Fruit fly (Drosophila melanogaster) whole organism, adult: ENCODE measurements around the gene CG33500.

Experiments used
- CG11617 ChIP-seq: fragments of 200-800 bp; sonication (Bioruptor generic); optimal IDR thresholded peaks from 2 replicates; lab custom pipeline; 2017; ENCODE audit warnings: mild to moderate bottlenecking, missing biosample characterization, missing genetic modification reagents, missing genetic modification characterization
- CG12768 ChIP-seq: fragments of 200-800 bp; sonication (Bioruptor generic); optimal IDR thresholded peaks from 2 replicates; lab custom pipeline; 2017; ENCODE audit warnings: missing biosample characterization, missing genetic modification characterization, mild to moderate bottlenecking, moderate library complexity, missing genetic modification reagents
- CG14711 ChIP-seq: fragments of 200-800 bp; sonication (Bioruptor generic); optimal IDR thresholded peaks from 2 replicates; lab custom pipeline; 2018; ENCODE audit warnings: missing biosample characterization, mild to moderate bottlenecking, missing genetic modification characterization, moderate library complexity
- CG1620 ChIP-seq: fragments of 200-800 bp; sonication (Bioruptor generic); optimal IDR thresholded peaks from 2 replicates; lab custom pipeline; 2016; ENCODE audit warnings: missing biosample characterization, missing genetic modification characterization
- CG33017 ChIP-seq: fragments of 200-800 bp; sonication (Bioruptor generic); optimal IDR thresholded peaks from 2 replicates; lab custom pipeline; 2018; ENCODE audit warnings: missing biosample characterization, mild to moderate bottlenecking, missing genetic modification characterization, moderate library complexity
- CG5204 ChIP-seq: fragments of 200-800 bp; sonication (Bioruptor generic); optimal IDR thresholded peaks from 2 replicates; lab custom pipeline; 2016; ENCODE audit warnings: missing biosample characterization, missing genetic modification characterization
- CG7045 ChIP-seq: fragments of 200-800 bp; sonication (Bioruptor generic); optimal IDR thresholded peaks from 2 replicates; lab custom pipeline; 2017; ENCODE audit warnings: missing biosample characterization, mild to moderate bottlenecking, missing genetic modification characterization
- CG7101 ChIP-seq: fragments of 200-800 bp; sonication (Bioruptor generic); optimal IDR thresholded peaks from 2 replicates; lab custom pipeline; 2018; ENCODE audit warnings: missing biosample characterization, mild to moderate bottlenecking, missing genetic modification characterization, moderate library complexity
- Clk ChIP-seq: fragments of 200-800 bp; sonication (Bioruptor generic); optimal IDR thresholded peaks from 2 replicates; lab custom pipeline; 2017; ENCODE audit warnings: missing biosample characterization, missing genetic modification characterization
- Crg-1 ChIP-seq: fragments of 200-800 bp; sonication (Bioruptor generic); optimal IDR thresholded peaks from 2 replicates; lab custom pipeline; 2016; ENCODE audit warnings: missing biosample characterization, missing genetic modification characterization
- Hr96 ChIP-seq: fragments of 200-800 bp; sonication (Bioruptor generic); optimal IDR thresholded peaks from 2 replicates; lab custom pipeline; 2016; ENCODE audit warnings: missing biosample characterization, missing genetic modification characterization
- Mnt ChIP-seq: fragments of 200-800 bp; sonication (Bioruptor generic); optimal IDR thresholded peaks from 2 replicates; lab custom pipeline; 2016; ENCODE audit warnings: missing biosample characterization, mild to moderate bottlenecking, missing genetic modification characterization
- bab1 ChIP-seq: fragments of 200-800 bp; sonication (Bioruptor generic); optimal IDR thresholded peaks from 3 replicates; lab custom pipeline; 2019; ENCODE audit warnings: missing biosample characterization, mild to moderate bottlenecking, missing genetic modification characterization, moderate library complexity
- cic ChIP-seq: fragments of 200-800 bp; sonication (Bioruptor generic); optimal IDR thresholded peaks from 2 replicates; lab custom pipeline; 2017; ENCODE audit warnings: missing biosample characterization, mild to moderate bottlenecking, missing genetic modification characterization, moderate library complexity
- cnc ChIP-seq, 2 experiments: fragments of >200 bp; optimal IDR thresholded peaks; 2 replicates each; lab custom pipeline; 2017
- kay ChIP-seq: fragments of 200-800 bp; sonication (Bioruptor generic); peaks from one replicate; lab custom pipeline; 2016; ENCODE audit warnings: missing biosample characterization, missing genetic modification characterization, borderline replicate concordance
- ovo ChIP-seq: fragments of 200-800 bp; sonication (Bioruptor generic); optimal IDR thresholded peaks from 2 replicates; lab custom pipeline; 2016; ENCODE audit warnings: missing biosample characterization, missing genetic modification characterization
- pad ChIP-seq: fragments of 200-800 bp; sonication (Bioruptor generic); optimal IDR thresholded peaks from 3 replicates; lab custom pipeline; 2017; ENCODE audit warnings: missing biosample characterization, missing genetic modification characterization, mild to moderate bottlenecking, moderate library complexity, missing genetic modification reagents
- tj ChIP-seq: fragments of 200-800 bp; sonication (Bioruptor generic); optimal IDR thresholded peaks from 3 replicates; lab custom pipeline; 2017; ENCODE audit warnings: missing biosample characterization, mild to moderate bottlenecking, missing genetic modification characterization, moderate library complexity
- toe ChIP-seq: fragments of 200-800 bp; sonication (Bioruptor generic); optimal IDR thresholded peaks from 2 replicates; lab custom pipeline; 2016; ENCODE audit warnings: missing biosample characterization, missing genetic modification characterization

Gene CG33500

dm6 chr3L:11510489-11510888, 2.1 kb downstream of the CG33500 start, which contains the start of gene CG33272:
CG33272 (minus strand) TSS chr3L:11510589.
- TF ChIP-seq CG33017 (tag; lab: Kevin White, UChicago) = no peak
- TF ChIP-seq Clk (GFP tag; lab: Kevin White, UChicago) = no peak
- TF ChIP-seq cic = no peak
- TF ChIP-seq CG12768 (GFP tag; lab: Kevin White, UChicago) = no peak
- TF ChIP-seq Hr96 (GFP tag; lab: Kevin White, UChicago) = no peak
- no peak for TF ChIP-seq tj
- no peak for TF ChIP-seq ovo
- TF ChIP-seq CG11617 = no peak
- no peak for TF ChIP-seq CG7101
- TF ChIP-seq Mnt (GFP tag; lab: Kevin White, UChicago) = no peak
- TF ChIP-seq cnc (optimal IDR thresholded peaks at IDR 0.05; lab: Kevin White, UChicago) = no peak
- no peak for TF ChIP-seq pad (GFP tag; lab: Kevin White, UChicago)
- no peak for TF ChIP-seq bab1 (GFP tag; lab: Kevin White, UChicago)
- TF ChIP-seq CG7045 (GFP tag; lab: Kevin White, UChicago) = no peak
- no peak for TF ChIP-seq Crg-1 (GFP tag; lab: Kevin White, UChicago)
- no peak for TF ChIP-seq CG5204 (GFP tag; lab: Kevin White, UChicago)
- no peak for TF ChIP-seq CG1620 (GFP tag; lab: Kevin White, UChicago)
- no peak for TF ChIP-seq kay (GFP tag; lab: Kevin White, UChicago)
- no peak for TF ChIP-seq CG14711 (tag; lab: Kevin White, UChicago)

- TF ChIP-seq Crg-1 (GFP tag; lab: Kevin White, UChicago) = no peak
- TF ChIP-seq bab1 (GFP tag; lab: Kevin White, UChicago) = no peak
- TF ChIP-seq toe (GFP tag; lab: Kevin White, UChicago) = no peak
- no peak for TF ChIP-seq Clk (GFP tag; lab: Kevin White, UChicago)
Measured at dm6 chr3L:11511243-11511642, 2.8 kb downstream of the CG33500 start.

dm6 chr3L:11511921-11512320, 3.5 kb downstream of the CG33500 start, which contains the start of gene Sgs3:
Sgs3 (plus strand) TSS chr3L:11512221.
- no peak for TF ChIP-seq CG14711 (tag; lab: Kevin White, UChicago)
- TF ChIP-seq toe (GFP tag; lab: Kevin White, UChicago) = no peak
- TF ChIP-seq tj = no peak
- no peak for TF ChIP-seq CG7045 (GFP tag; lab: Kevin White, UChicago)
- no peak for TF ChIP-seq cnc (optimal IDR thresholded peaks at IDR 0.05; lab: Kevin White, UChicago)
- no peak for TF ChIP-seq bab1 (GFP tag; lab: Kevin White, UChicago)
- TF ChIP-seq CG7101 = no peak
- TF ChIP-seq ovo = no peak
- no peak for TF ChIP-seq CG1620 (GFP tag; lab: Kevin White, UChicago)
- TF ChIP-seq CG33017 (tag; lab: Kevin White, UChicago) = no peak
- TF ChIP-seq CG12768 (GFP tag; lab: Kevin White, UChicago) = no peak
- TF ChIP-seq kay (GFP tag; lab: Kevin White, UChicago) = no peak
- TF ChIP-seq Crg-1 (GFP tag; lab: Kevin White, UChicago) = no peak

- TF ChIP-seq cnc (optimal IDR thresholded peaks at IDR 0.05; lab: Kevin White, UChicago) (no peak), Hr96 (GFP tag; lab: Kevin White, UChicago) (no peak), pad (GFP tag; lab: Kevin White, UChicago) (no peak), Mnt (GFP tag; lab: Kevin White, UChicago) (no peak), CG7101 (no peak), kay (GFP tag; lab: Kevin White, UChicago) (no peak), cic (no peak), CG14711 (tag; lab: Kevin White, UChicago) (no peak), CG1620 (GFP tag; lab: Kevin White, UChicago) (no peak), CG33017 (tag; lab: Kevin White, UChicago) (no peak), bab1 (GFP tag; lab: Kevin White, UChicago) (no peak), Clk (GFP tag; lab: Kevin White, UChicago) (no peak), CG11617 (no peak), Crg-1 (GFP tag; lab: Kevin White, UChicago) (no peak)
Measured at dm6 chr3L:11513405-11513804, 5.0 kb downstream of the CG33500 start, which contains the start of gene CG7512. CG7512 (plus strand) TSS chr3L:11513705.

- TF ChIP-seq CG1620 (GFP tag; lab: Kevin White, UChicago) = no peak
- no peak for TF ChIP-seq bab1 (GFP tag; lab: Kevin White, UChicago)
- no peak for TF ChIP-seq ovo
- no peak for TF ChIP-seq Crg-1 (GFP tag; lab: Kevin White, UChicago)
- TF ChIP-seq CG7045 (GFP tag; lab: Kevin White, UChicago) = no peak
- TF ChIP-seq tj = no peak
- no peak for TF ChIP-seq Clk (GFP tag; lab: Kevin White, UChicago)
- no peak for TF ChIP-seq pad (GFP tag; lab: Kevin White, UChicago)
- TF ChIP-seq cic = no peak
- no peak for TF ChIP-seq CG33017 (tag; lab: Kevin White, UChicago)
- TF ChIP-seq cnc (optimal IDR thresholded peaks at IDR 0.05; lab: Kevin White, UChicago) = no peak
- no peak for TF ChIP-seq CG12768 (GFP tag; lab: Kevin White, UChicago)
- no peak for TF ChIP-seq CG7101
- TF ChIP-seq CG11617 = no peak
- no peak for TF ChIP-seq Hr96 (GFP tag; lab: Kevin White, UChicago)
- TF ChIP-seq CG5204 (GFP tag; lab: Kevin White, UChicago) = no peak
Measured at dm6 chr3L:11515349-11516079, 7.1 kb downstream of the CG33500 start.

- TF ChIP-seq CG1620 (GFP tag; lab: Kevin White, UChicago) (no peak), Mnt (GFP tag; lab: Kevin White, UChicago) (no peak), Clk (GFP tag; lab: Kevin White, UChicago) (no peak), CG11617 (no peak)
Measured at dm6 chr3L:11516229-11516628, 7.8 kb downstream of the CG33500 start.
